Fruit fly (Drosophila melanogaster): ENCODE results near the gene CG13857.
A peak's percentile ranks its signal among the peaks of the same experiment; 100 is the strongest.

CG13857 gene

DNA sequence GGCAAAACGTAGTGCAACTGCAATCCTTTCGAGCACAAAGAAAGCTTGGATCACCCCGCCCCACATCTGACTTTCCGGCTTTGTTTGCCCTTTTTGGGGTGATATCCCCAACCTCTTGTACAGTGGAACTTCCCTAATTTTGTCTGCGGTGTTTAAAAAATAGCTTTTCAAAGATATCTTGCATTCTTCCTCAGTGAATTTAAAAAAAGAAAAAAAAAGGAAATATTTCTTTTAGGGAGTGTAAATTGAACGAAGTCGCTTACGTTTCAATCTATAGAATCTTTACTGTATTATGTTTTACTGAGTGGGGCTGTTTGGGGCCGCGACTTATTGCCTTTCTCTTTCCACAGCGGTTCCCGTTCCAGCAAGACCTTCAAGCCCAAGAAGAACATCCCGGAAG is 27.7 kb upstream of the CG13857 start (continued):
- TF ChIP-seq dan (GFP tag; IDR thresholded peaks at IDR 0.05) (no peak), crp (GFP tag; optimal IDR thresholded peaks at IDR 0.05) (no peak), CG10543 (GFP tag; optimal IDR thresholded peaks at IDR 0.05) (no peak), sisA (GFP tag; IDR thresholded peaks at IDR 0.05) (peak; percentile 42; the same call in 1 of the 2 replicates), run (tag; optimal IDR thresholded peaks at IDR 0.05) (no peak), Rfx (GFP tag; IDR thresholded peaks at IDR 0.05) (peak; percentile 84), pum (GFP tag; optimal IDR thresholded peaks at IDR 0.05) (peak; percentile 26), Bdp1 (GFP tag; optimal IDR thresholded peaks at IDR 0.05) (no peak), salm (tag; optimal IDR thresholded peaks at IDR 0.05) (peak; percentile 17), nom (GFP tag; optimal IDR thresholded peaks at IDR 0.05) (peak; percentile 21), CG11093 (GFP tag; IDR thresholded peaks at IDR 0.05) (peak; percentile 53; the same call in 1 of the 3 replicates), MBD-R2 (GFP tag; IDR thresholded peaks at IDR 0.05) (peak; percentile 54; the same call in 1 of the 2 replicates), ssp (GFP tag; IDR thresholded peaks at IDR 0.05) (peak; percentile 51), PHDP (tag; optimal IDR thresholded peaks at IDR 0.05) (peak; percentile 67), CG8290 (GFP tag; optimal IDR thresholded peaks at IDR 0.05) (no peak), CG8290 (tag; optimal IDR thresholded peaks at IDR 0.05) (no peak), H15 (GFP tag; IDR thresholded peaks at IDR 0.05) (peak; percentile 72; the same call in 2 of the 3 replicates), hth (optimal IDR thresholded peaks at IDR 0.05) (no peak), CG10147 (GFP tag; optimal IDR thresholded peaks at IDR 0.05) (no peak), sob (GFP tag; IDR thresholded peaks at IDR 0.05) (peak; percentile 72), ERR (GFP tag; optimal IDR thresholded peaks at IDR 0.05) (peak; percentile 48), CG31224 (GFP tag; IDR thresholded peaks at IDR 0.05) (peak; percentile 54; the same call in 1 of the 2 replicates), Atf6 (GFP tag; IDR thresholded peaks at IDR 0.05) (peak; percentile 80), CG13775 (GFP tag; optimal IDR thresholded peaks at IDR 0.05) (peak; percentile 43), CG11696 (GFP tag; IDR thresholded peaks at IDR 0.05) (peak; percentile 43; the same call in 1 of the 2 replicates), Hr51 (GFP tag; optimal IDR thresholded peaks at IDR 0.05) (no peak), Xrp1 (GFP tag; IDR thresholded peaks at IDR 0.05) (peak; percentile 78), CG13296 (GFP tag; optimal IDR thresholded peaks at IDR 0.05) (peak; percentile 63), CG42726 (GFP tag; IDR thresholded peaks at IDR 0.05; ENCODE audit: partially characterized antibody) (no peak), CG3281 (GFP tag; optimal IDR thresholded peaks at IDR 0.05) (peak; percentile 48), CG6765 (GFP tag; optimal IDR thresholded peaks at IDR 0.05) (no peak), CG32772 (GFP tag; IDR thresholded peaks at IDR 0.05) (peak; percentile 79), CG7556 (GFP tag; optimal IDR thresholded peaks at IDR 0.05) (peak; percentile 35), rib (GFP tag; IDR thresholded peaks at IDR 0.05) (peak; percentile 62; the same call in 1 of the 2 replicates), unc-4 (GFP tag; IDR thresholded peaks at IDR 0.05; ENCODE audit: partially characterized antibody) (no peak), z (GFP tag; IDR thresholded peaks at IDR 0.05) (no peak), CG17802 (tag; optimal IDR thresholded peaks at IDR 0.05) (no peak), CG9215 (GFP tag; IDR thresholded peaks at IDR 0.05) (peak; percentile 68), sima (GFP tag; optimal IDR thresholded peaks at IDR 0.05) (peak; percentile 27), cato (GFP tag; optimal IDR thresholded peaks at IDR 0.05; ENCODE audit: borderline replicate concordance) (no peak), maf-S (GFP tag; optimal IDR thresholded peaks at IDR 0.05) (peak; percentile 44), sna (GFP tag; IDR thresholded peaks at IDR 0.05; ENCODE audit: partially characterized antibody) (no peak), unpg (GFP tag; optimal IDR thresholded peaks at IDR 0.05) (peak; percentile 73), btn (GFP tag; optimal IDR thresholded peaks at IDR 0.05) (no peak), pita (GFP tag; optimal IDR thresholded peaks at IDR 0.05) (no peak), eve (GFP tag; optimal IDR thresholded peaks at IDR 0.05) (no peak), CG11456 (GFP tag; IDR thresholded peaks at IDR 0.05) (peak; percentile 87), ken (GFP tag; IDR thresholded peaks at IDR 0.05) (peak; percentile 70; the same call in 2 of the 3 replicates), ato (GFP tag; IDR thresholded peaks at IDR 0.05; ENCODE audit: partially characterized antibody) (no peak), tx (GFP tag; optimal IDR thresholded peaks at IDR 0.05) (peak; percentile 52), Rx (GFP tag; IDR thresholded peaks at IDR 0.05) (0 out of 2 replicates have a peak, but pooled peaks have one; percentile 34)
